Fruit fly (Drosophila melanogaster) whole organism, embryonic: ENCODE results near the gene CG10587.

ENCODE experiments used
- Asciz ChIP-seq: fragments of 200-800 bp; sonication (Bioruptor generic); optimal IDR thresholded peaks from 2 replicates; lab custom pipeline; 2017; ENCODE audit warnings: missing biosample characterization, mild to moderate bottlenecking, missing genetic modification characterization, missing genetic modification reagents
- Atf-2 ChIP-seq: fragments of 200-800 bp; sonication (Bioruptor generic); optimal IDR thresholded peaks from 2 replicates; lab custom pipeline; 2016; ENCODE audit warnings: missing biosample characterization, missing genetic modification characterization
- CG10274 ChIP-seq: fragments of 200-800 bp; sonication (Bioruptor generic); optimal IDR thresholded peaks from 3 replicates; lab custom pipeline; 2017; ENCODE audit warnings: missing biosample characterization, mild to moderate bottlenecking, missing genetic modification characterization
- CG11093 ChIP-seq: fragments of 200-800 bp; sonication (Bioruptor generic); IDR thresholded peaks from 3 replicates; pipeline ENCODE4 v1.3.6; 2022; ENCODE audit warnings: missing biosample characterization, missing genetic modification characterization
- CG11695 ChIP-seq: fragments of 200-800 bp; sonication (Bioruptor generic); IDR thresholded peaks from 3 replicates; pipeline ENCODE4 v1.3.6; 2022; ENCODE audit warnings: missing biosample characterization, missing genetic modification characterization
- CG12299 ChIP-seq: fragments of 200-800 bp; sonication (Bioruptor generic); optimal IDR thresholded peaks from 2 replicates; lab custom pipeline; 2018; ENCODE audit warnings: missing biosample characterization, mild to moderate bottlenecking, missing genetic modification characterization
- CG12391 ChIP-seq: fragments of 200-800 bp; sonication (Bioruptor generic); optimal IDR thresholded peaks from 3 replicates; lab custom pipeline; 2018; ENCODE audit warnings: missing biosample characterization, mild to moderate bottlenecking, missing genetic modification characterization, moderate library complexity
- CG17359 ChIP-seq: fragments of 200-800 bp; sonication (Bioruptor generic); optimal IDR thresholded peaks from 3 replicates; lab custom pipeline; 2018; ENCODE audit warnings: missing biosample characterization, mild to moderate bottlenecking, missing genetic modification characterization, moderate library complexity
- CG17385 ChIP-seq: fragments of 200-800 bp; sonication (Bioruptor generic); optimal IDR thresholded peaks from 3 replicates; lab custom pipeline; 2018; ENCODE audit warnings: missing biosample characterization, mild to moderate bottlenecking, missing genetic modification characterization
- CG2120 ChIP-seq: fragments of 200-800 bp; sonication (Bioruptor generic); optimal IDR thresholded peaks from 3 replicates; lab custom pipeline; 2016; ENCODE audit warnings: missing biosample characterization, missing genetic modification characterization
- CG2712 ChIP-seq: fragments of 200-800 bp; optimal IDR thresholded peaks from 3 replicates; lab custom pipeline; 2019; ENCODE audit warnings: missing biosample characterization, mild to moderate bottlenecking, missing genetic modification characterization, moderate library complexity
- CG30403 ChIP-seq: fragments of 200-800 bp; sonication (Bioruptor generic); optimal IDR thresholded peaks from 3 replicates; lab custom pipeline; 2016; ENCODE audit warnings: missing biosample characterization, missing genetic modification characterization
- CG30431 ChIP-seq: fragments of 200-800 bp; sonication (Bioruptor generic); optimal IDR thresholded peaks from 2 replicates; lab custom pipeline; 2017; ENCODE audit warnings: missing biosample characterization, missing genetic modification characterization
- CG4707 ChIP-seq: fragments of 200-800 bp; sonication (Bioruptor generic); optimal IDR thresholded peaks from 2 replicates; lab custom pipeline; 2018; ENCODE audit warnings: missing biosample characterization, mild to moderate bottlenecking, missing genetic modification characterization, moderate library complexity
- CG7372 ChIP-seq: fragments of 200-800 bp; sonication (Bioruptor generic); IDR thresholded peaks from 2 replicates; pipeline ENCODE4 v1.3.6; 2022; ENCODE audit warnings: missing biosample characterization, missing genetic modification characterization
- CG7556 ChIP-seq: fragments of 200-800 bp; sonication (Bioruptor generic); optimal IDR thresholded peaks from 2 replicates; lab custom pipeline; 2017; ENCODE audit warnings: missing biosample characterization, mild to moderate bottlenecking, missing genetic modification characterization
- CG8478 ChIP-seq: fragments of >200 bp; optimal IDR thresholded peaks from 2 replicates; lab custom pipeline; 2018
- CHES-1-like ChIP-seq: fragments of 200-800 bp; sonication (Bioruptor generic); optimal IDR thresholded peaks from 2 replicates; lab custom pipeline; 2016; ENCODE audit warnings: missing biosample characterization, missing genetic modification characterization
- D19A ChIP-seq: fragments of 200-800 bp; optimal IDR thresholded peaks from 3 replicates; lab custom pipeline; 2019; ENCODE audit warnings: missing biosample characterization, mild to moderate bottlenecking, missing genetic modification characterization, moderate library complexity
- D19B ChIP-seq: fragments of 200-800 bp; sonication (Bioruptor generic); optimal IDR thresholded peaks from 2 replicates; lab custom pipeline; 2017; ENCODE audit warnings: missing biosample characterization, mild to moderate bottlenecking, missing genetic modification characterization
- Drgx ChIP-seq: fragments of 200-800 bp; sonication (Bioruptor generic); IDR thresholded peaks from 2 replicates; pipeline ENCODE4 v1.3.6; 2022; ENCODE audit warnings: missing biosample characterization, missing genetic modification characterization
- Eip74EF ChIP-seq, 2 experiments: fragments of 200-800 bp in 1 of 2; fragments of >200 bp in 1 of 2; sonication (Bioruptor generic) in 1 of 2; optimal IDR thresholded peaks; 2 replicates each; lab custom pipeline; 2017 to 2019; ENCODE audit warnings: missing biosample characterization in 2 of 2, missing genetic modification characterization in 2 of 2, mild to moderate bottlenecking in 1 of 2, moderate library complexity in 1 of 2
- Fer2 ChIP-seq: fragments of 200-800 bp; sonication (Bioruptor generic); optimal IDR thresholded peaks from 2 replicates; lab custom pipeline; 2018; ENCODE audit warnings: missing biosample characterization, mild to moderate bottlenecking, missing genetic modification characterization, moderate library complexity
- GATAe ChIP-seq: fragments of 200-800 bp; sonication (Bioruptor generic); conservative IDR thresholded peaks from 2 replicates; pipeline ENCODE4 v1.3.6; 2022; ENCODE audit warnings: missing biosample characterization, missing genetic modification characterization
- HLHmδ ChIP-seq: fragments of 200-800 bp; sonication (Bioruptor generic); optimal IDR thresholded peaks from 2 replicates; lab custom pipeline; 2018; ENCODE audit warnings: missing biosample characterization, mild to moderate bottlenecking, missing genetic modification characterization, moderate library complexity
- Poxn ChIP-seq: fragments of 200-800 bp; sonication (Bioruptor generic); IDR thresholded peaks from 2 replicates; pipeline ENCODE4 v1.3.6; 2022; ENCODE audit warnings: missing biosample characterization, missing genetic modification characterization
- Rfx ChIP-seq: fragments of 200-800 bp; sonication (Bioruptor generic); IDR thresholded peaks from 2 replicates; pipeline ENCODE4 v1.3.6; 2022; ENCODE audit warnings: missing biosample characterization, missing genetic modification characterization
- Side ChIP-seq: fragments of 200-800 bp; sonication (Bioruptor generic); optimal IDR thresholded peaks from 2 replicates; lab custom pipeline; 2016; ENCODE audit warnings: missing biosample characterization, missing genetic modification characterization
- Sox100B ChIP-seq: fragments of 200-800 bp; sonication (Bioruptor generic); optimal IDR thresholded peaks from 3 replicates; lab custom pipeline; 2018; ENCODE audit warnings: missing biosample characterization, mild to moderate bottlenecking, missing genetic modification characterization
- ara ChIP-seq: fragments of 200-800 bp; sonication (Bioruptor generic); IDR thresholded peaks from 2 replicates; pipeline ENCODE4 v1.3.6; 2022; ENCODE audit warnings: missing biosample characterization, missing genetic modification characterization
- bbx ChIP-seq: fragments of 200-800 bp; sonication (Bioruptor generic); IDR thresholded peaks from 2 replicates; pipeline ENCODE4 v1.3.6; 2022; ENCODE audit warnings: missing biosample characterization, missing genetic modification characterization; ENCODE audit not compliant: partially characterized antibody
- chm ChIP-seq: fragments of 200-800 bp; sonication (Bioruptor generic); IDR thresholded peaks from 2 replicates; pipeline ENCODE4 v1.3.6; 2022; ENCODE audit warnings: missing biosample characterization, missing genetic modification characterization
- ci ChIP-seq: fragments of 200-800 bp; sonication (Bioruptor generic); IDR thresholded peaks from 3 replicates; pipeline ENCODE4 v1.3.6; 2022; ENCODE audit warnings: missing biosample characterization, missing genetic modification characterization
- danr ChIP-seq: fragments of 200-800 bp; sonication (Bioruptor generic); IDR thresholded peaks from 2 replicates; pipeline ENCODE4 v1.3.6; 2022; ENCODE audit warnings: missing biosample characterization, missing genetic modification characterization
- dati ChIP-seq: fragments of 200-800 bp; sonication (Bioruptor generic); IDR thresholded peaks from 2 replicates; pipeline ENCODE4 v1.3.6; 2022; ENCODE audit warnings: missing biosample characterization, missing genetic modification characterization
- eve ChIP-seq, 2 experiments: fragments of >200 bp; optimal IDR thresholded peaks; 2 replicates each; lab custom pipeline; 2017; ENCODE audit warnings: missing biosample characterization in 2 of 2, missing genetic modification characterization in 2 of 2
- exex ChIP-seq: fragments of 200-800 bp; sonication (Bioruptor generic); optimal IDR thresholded peaks from 4 replicates; lab custom pipeline; 2018; ENCODE audit warnings: missing biosample characterization, mild to moderate bottlenecking, missing genetic modification characterization, moderate library complexity
- gcm2 ChIP-seq: fragments of 200-800 bp; sonication (Bioruptor generic); optimal IDR thresholded peaks from 2 replicates; lab custom pipeline; 2016; ENCODE audit warnings: missing biosample characterization, missing genetic modification characterization
- jigr1 ChIP-seq: fragments of 200-800 bp; sonication (Bioruptor generic); IDR thresholded peaks from 3 replicates; pipeline ENCODE4 v1.3.6; 2022; ENCODE audit warnings: missing biosample characterization, missing genetic modification characterization
- lbe ChIP-seq: fragments of 200-800 bp; sonication (Bioruptor generic); optimal IDR thresholded peaks from 2 replicates; lab custom pipeline; 2016; ENCODE audit warnings: missing biosample characterization, mild to moderate bottlenecking, missing genetic modification characterization
- lmd ChIP-seq: fragments of 200-800 bp; sonication (Bioruptor generic); IDR thresholded peaks from 2 replicates; pipeline ENCODE4 v1.3.6; 2022; ENCODE audit warnings: missing biosample characterization, missing genetic modification characterization
- lola ChIP-seq, 3 experiments: fragments of >200 bp in 2 of 3; fragments of 200-800 bp in 1 of 3; sonication (Bioruptor generic) in 1 of 3; optimal IDR thresholded peaks; 2 replicates each; lab custom pipeline; 2017 to 2019; ENCODE audit warnings: missing biosample characterization in 3 of 3, missing genetic modification characterization in 3 of 3, mild to moderate bottlenecking in 1 of 3, moderate library complexity in 1 of 3
- pita ChIP-seq: fragments of 200-800 bp; sonication (Bioruptor generic); optimal IDR thresholded peaks from 2 replicates; lab custom pipeline; 2017; ENCODE audit warnings: missing biosample characterization, mild to moderate bottlenecking, missing genetic modification characterization
- prd ChIP-seq, 3 experiments: fragments of >200 bp in 2 of 3; fragments of 200-800 bp in 1 of 3; sonication (Bioruptor generic) in 1 of 3; optimal IDR thresholded peaks in 2 of 3; IDR thresholded peaks in 1 of 3; 2 replicates in 2 of 3; 3 replicates in 1 of 3; pipeline versions ENCODE4 v1.3.6 to Lab custom; 2017 to 2022; ENCODE audit warnings: missing biosample characterization in 1 of 3, missing genetic modification characterization in 1 of 3
- sqz ChIP-seq: fragments of 200-800 bp; sonication (Bioruptor generic); optimal IDR thresholded peaks from 3 replicates; lab custom pipeline; 2018; ENCODE audit warnings: missing biosample characterization, mild to moderate bottlenecking, missing genetic modification characterization
- stwl ChIP-seq: fragments of 200-800 bp; sonication (Bioruptor generic); optimal IDR thresholded peaks from 3 replicates; lab custom pipeline; 2018; ENCODE audit warnings: missing biosample characterization, mild to moderate bottlenecking, missing genetic modification characterization, moderate library complexity
- tx ChIP-seq: fragments of 200-800 bp; sonication (Bioruptor generic); optimal IDR thresholded peaks from 2 replicates; lab custom pipeline; 2016; ENCODE audit warnings: missing biosample characterization, missing genetic modification characterization

The CG10587 gene

dm6 chr3L:21010846-21011607, 48.7 kb upstream of the CG10587 start (continued):
- TF ChIP-seq Drgx (0 out of 2 replicates have a peak, but pooled peaks have one; percentile 23), CG2120 (peak; percentile 71), Rfx (GFP tag; lab: Robert Waterston, UW) (0 out of 2 replicates have a peak, but pooled peaks have one; percentile 12), lola (GFP tag; optimal IDR thresholded peaks at IDR 0.05; lab: Kevin White, UChicago) (no peak), Fer2 (tag; lab: Kevin White, UChicago) (no peak), CG30403 (peak; percentile 8), CHES-1-like (no peak), CG7372 (GFP tag; lab: Robert Waterston, UW) (no peak), Sox100B (GFP tag; lab: Kevin White, UChicago) (peak; percentile 45), CG8478 (lab: Kevin White, UChicago) (peak; percentile 16), CG11695 (0 out of 3 replicates have a peak, but pooled peaks have one; percentile 29), lmd (GFP tag; lab: Robert Waterston, UW) (peak; percentile 33; the same call in 1 of the 2 replicates), Eip74EF (GFP tag; optimal IDR thresholded peaks at IDR 0.05; lab: Kevin White, UChicago) (no peak), CG12391 (tag; lab: Kevin White, UChicago) (peak; percentile 33), CG11093 (GFP tag; lab: Robert Waterston, UW) (no peak), Poxn (GFP tag; lab: Robert Waterston, UW) (no peak), bbx (GFP tag; lab: Robert Waterston, UW) (no peak), D19B (GFP tag; lab: Kevin White, UChicago) (peak; percentile 32)

dm6 chr3L:21009405-21010120, 47.2 kb upstream of the CG10587 start:
- TF ChIP-seq ara (peak; percentile 50), ci (GFP tag; lab: Robert Waterston, UW) (peak; percentile 83), CG10274 (GFP tag; lab: Kevin White, UChicago) (no peak), D19A (tag; lab: Kevin White, UChicago) (peak; percentile 7), stwl (no peak), pita (GFP tag; lab: Kevin White, UChicago) (no peak), GATAe (GFP tag; lab: Robert Waterston, UW) (no peak; the same call in 1 of the 2 replicates), eve (GFP tag; optimal IDR thresholded peaks at IDR 0.05; lab: Kevin White, UChicago) (peak in 1 of 2 experiments; percentile 76), dati (GFP tag; lab: Robert Waterston, UW) (no peak), prd (optimal IDR thresholded peaks at IDR 0.05; lab: Kevin White, UChicago) (no peak), prd (GFP tag; IDR thresholded peaks at IDR 0.05; lab: Robert Waterston, UW) (peak; percentile 73; the same call in 2 of the 3 replicates), jigr1 (GFP tag; lab: Robert Waterston, UW) (no peak), CG17359 (peak; percentile 60), CG30431 (no peak), Atf-2 (GFP tag; lab: Kevin White, UChicago) (peak; percentile 55), CG17385 (GFP tag; lab: Kevin White, UChicago) (peak; percentile 9), chm (GFP tag; lab: Robert Waterston, UW) (no peak), CG12299 (tag; lab: Kevin White, UChicago) (no peak), CG7556 (peak; percentile 46), Asciz (GFP tag; lab: Kevin White, UChicago) (peak; percentile 37), gcm2 (GFP tag; lab: Kevin White, UChicago) (no peak), tx (GFP tag; lab: Kevin White, UChicago) (peak; percentile 49), CG2712 (no peak), exex (tag; lab: Kevin White, UChicago) (no peak), sqz (GFP tag; lab: Kevin White, UChicago) (peak; percentile 56), danr (GFP tag; lab: Robert Waterston, UW) (0 out of 2 replicates have a peak, but pooled peaks have one; percentile 36), lbe (GFP tag; lab: Kevin White, UChicago) (peak; percentile 71), HLHmδ (GFP tag; lab: Kevin White, UChicago) (no peak), CG4707 (GFP tag; lab: Kevin White, UChicago) (peak; percentile 97), Side (GFP tag; lab: Kevin White, UChicago) (peak; percentile 53)
